Worm (Caenorhabditis elegans) whole organism, L4 larva: ENCODE data around the gene F28A10.13.
A peak's percentile ranks its signal among the peaks of the same experiment; 100 is the strongest.

Source experiments
- F10B5.3 ChIP-seq: sonication (generic microtip); optimal IDR thresholded peaks from 2 replicates; lab custom pipeline; 2016; ENCODE audit warnings: mild to moderate bottlenecking, missing genetic modification characterization, missing compliant biosample characterization
- aha-1 ChIP-seq: fragments of 150-350 bp; peaks from one replicate; lab custom pipeline; 2014; ENCODE audit warnings: missing biosample characterization, missing genetic modification characterization
- attf-4 ChIP-seq: sonication (generic microtip); optimal IDR thresholded peaks from 3 replicates; lab custom pipeline; 2017; ENCODE audit warnings: missing biosample characterization, missing genetic modification characterization
- ceh-20 ChIP-seq: fragments of 200-800 bp; sonication (Bioruptor generic); IDR thresholded peaks from 2 replicates; pipeline ENCODE4 v1.3.6; 2022; ENCODE audit warnings: missing genetic modification reagents, missing genetic modification characterization, missing compliant biosample characterization
- ctbp-1 ChIP-seq: fragments of 200-800 bp; sonication (Bioruptor generic); IDR thresholded peaks from 2 replicates; pipeline ENCODE4 v1.3.6; 2022; ENCODE audit warnings: missing genetic modification reagents, missing genetic modification characterization, missing compliant biosample characterization
- daf-16 ChIP-seq, 3 experiments: sonication (generic microtip); optimal IDR thresholded peaks; 2 replicates each; lab custom pipeline; 2016 to 2017; ENCODE audit warnings: missing genetic modification characterization in 3 of 3, missing genetic modification reagents in 3 of 3, mild to moderate bottlenecking in 2 of 3, missing compliant biosample characterization in 2 of 3, missing biosample characterization in 1 of 3, moderate library complexity in 1 of 3
- daf-8 ChIP-seq: fragments of 200-800 bp; sonication (Bioruptor generic); IDR thresholded peaks from 2 replicates; pipeline ENCODE4 v1.3.6; 2022; ENCODE audit warnings: missing genetic modification characterization, missing compliant biosample characterization
- dmd-6 ChIP-seq: fragments of 200-800 bp; sonication (Bioruptor generic); IDR thresholded peaks from 2 replicates; pipeline ENCODE4 v1.3.6; 2022; ENCODE audit warnings: missing genetic modification reagents, missing genetic modification characterization, missing compliant biosample characterization
- dpl-1 ChIP-seq: fragments of 150-350 bp; optimal IDR thresholded peaks from 2 replicates; lab custom pipeline; 2014; ENCODE audit warnings: missing biosample characterization, missing genetic modification reagents, missing genetic modification characterization
- duxl-1 ChIP-seq: sonication (generic microtip); optimal IDR thresholded peaks from 2 replicates; lab custom pipeline; 2016; ENCODE audit warnings: mild to moderate bottlenecking, missing genetic modification characterization, moderate library complexity, missing compliant biosample characterization; ENCODE audit not compliant: poor library complexity
- dve-1 ChIP-seq: sonication (generic microtip); optimal IDR thresholded peaks from 2 replicates; lab custom pipeline; 2017; ENCODE audit warnings: antibody characterized with exemption, mild to moderate bottlenecking, missing genetic modification characterization, missing compliant biosample characterization; ENCODE audit not compliant: insufficient read depth
- fkh-10 ChIP-seq: fragments of 150-350 bp; optimal IDR thresholded peaks from 2 replicates; lab custom pipeline; 2014; ENCODE audit warnings: missing biosample characterization, missing genetic modification reagents, missing genetic modification characterization
- hif-1 ChIP-seq, 2 experiments: sonication (generic microtip); optimal IDR thresholded peaks; 2 replicates each; lab custom pipeline; 2016 to 2017; ENCODE audit warnings: missing compliant biosample characterization in 2 of 2, missing genetic modification characterization in 2 of 2, missing genetic modification reagents in 2 of 2, missing genotype in 2 of 2, mild to moderate bottlenecking in 1 of 2
- hlh-11 ChIP-seq: fragments of 200-800 bp; sonication (Bioruptor generic); optimal IDR thresholded peaks from 2 replicates; lab custom pipeline; 2018; ENCODE audit warnings: mild to moderate bottlenecking, missing genetic modification characterization, missing compliant biosample characterization
- lin-1 ChIP-seq: fragments of 200-800 bp; sonication (Bioruptor generic); IDR thresholded peaks from 2 replicates; pipeline ENCODE4 v1.3.6; 2022; ENCODE audit warnings: missing genetic modification reagents, missing genetic modification characterization, missing compliant biosample characterization
- lin-13 ChIP-seq: fragments of 150-350 bp; optimal IDR thresholded peaks from 2 replicates; lab custom pipeline; 2014; ENCODE audit warnings: missing biosample characterization, missing genetic modification reagents, missing genetic modification characterization
- lin-15B ChIP-seq: fragments of 150-350 bp; sonication (generic microtip); optimal IDR thresholded peaks from 3 replicates; lab custom pipeline; 2014; ENCODE audit warnings: missing biosample characterization, missing genetic modification characterization
- lsy-2 ChIP-seq, 2 experiments: fragments of 150-350 bp in 1 of 2; sonication (generic microtip) in 1 of 2; optimal IDR thresholded peaks; 2 replicates each; lab custom pipeline; 2014 to 2017; ENCODE audit warnings: missing biosample characterization in 2 of 2, missing genetic modification characterization in 2 of 2
- mdl-1 ChIP-seq, 2 experiments: fragments of 150-350 bp in 1 of 2; sonication (generic microtip) in 1 of 2; optimal IDR thresholded peaks; 2 replicates each; lab custom pipeline; 2014 to 2017; ENCODE audit warnings: missing biosample characterization in 2 of 2, missing genetic modification characterization in 2 of 2
- mep-1 ChIP-seq: fragments of 150-350 bp; sonication (generic microtip); optimal IDR thresholded peaks from 3 replicates; lab custom pipeline; 2014; ENCODE audit warnings: missing biosample characterization, missing genetic modification characterization
- mes-2 ChIP-seq: sonication (generic microtip); optimal IDR thresholded peaks from 2 replicates; lab custom pipeline; 2016; ENCODE audit warnings: missing genotype, mild to moderate bottlenecking, missing genetic modification characterization, missing compliant biosample characterization; ENCODE audit not compliant: poor library complexity, severe bottlenecking
- mxl-2 ChIP-seq: fragments of 200-800 bp; sonication (Bioruptor generic); conservative IDR thresholded peaks from 2 replicates; pipeline ENCODE4 v1.3.6; 2022; ENCODE audit warnings: missing genetic modification reagents, missing genetic modification characterization, missing compliant biosample characterization
- mxl-3 ChIP-seq: fragments of 200-800 bp; sonication (Bioruptor generic); optimal IDR thresholded peaks from 2 replicates; lab custom pipeline; 2018; ENCODE audit warnings: mild to moderate bottlenecking, missing genetic modification characterization, missing compliant biosample characterization
- nhr-28 ChIP-seq: fragments of 150-350 bp; optimal IDR thresholded peaks from 2 replicates; lab custom pipeline; 2014; ENCODE audit warnings: missing biosample characterization, missing genetic modification characterization
- nhr-48 ChIP-seq: sonication (generic microtip); optimal IDR thresholded peaks from 2 replicates; lab custom pipeline; 2016; ENCODE audit warnings: mild to moderate bottlenecking, missing genetic modification characterization, missing compliant biosample characterization
- nhr-77 ChIP-seq: fragments of 150-350 bp; optimal IDR thresholded peaks from 2 replicates; lab custom pipeline; 2014; ENCODE audit warnings: missing biosample characterization, missing genetic modification characterization
- pha-4 ChIP-seq, 2 experiments: fragments of 150-350 bp in 1 of 2; fragments of 200-800 bp in 1 of 2; sonication (Bioruptor generic) in 1 of 2; IDR thresholded peaks in 1 of 2; optimal IDR thresholded peaks in 1 of 2; 2 replicates each; pipeline versions ENCODE4 v1.3.6 to Lab custom; 2014 to 2022; ENCODE audit warnings: missing genetic modification characterization in 2 of 2, missing genetic modification reagents in 2 of 2, missing biosample characterization in 1 of 2, missing compliant biosample characterization in 1 of 2
- php-3 ChIP-seq: fragments of 200-800 bp; sonication (Bioruptor generic); IDR thresholded peaks from 2 replicates; pipeline ENCODE4 v1.3.6; 2022; ENCODE audit warnings: missing genetic modification reagents, missing genetic modification characterization, missing compliant biosample characterization
- pqm-1 ChIP-seq: sonication (generic microtip); optimal IDR thresholded peaks from 2 replicates; lab custom pipeline; 2017; ENCODE audit warnings: missing biosample characterization, missing genetic modification characterization
- rbr-2 ChIP-seq: sonication (generic microtip); optimal IDR thresholded peaks from 2 replicates; lab custom pipeline; 2016; ENCODE audit warnings: missing genotype, missing genetic modification characterization, missing compliant biosample characterization
- saeg-2 ChIP-seq: fragments of 200-800 bp; sonication (Bioruptor generic); IDR thresholded peaks from 2 replicates; pipeline ENCODE4 v1.3.6; 2022; ENCODE audit warnings: missing genetic modification reagents, missing genetic modification characterization, missing compliant biosample characterization
- set-16 ChIP-seq: fragments of 200-800 bp; sonication (Bioruptor generic); IDR thresholded peaks from 2 replicates; pipeline ENCODE4 v1.3.6; 2022; ENCODE audit warnings: missing genetic modification reagents, missing genetic modification characterization, missing compliant biosample characterization
- skn-1 ChIP-seq: fragments of 150-350 bp; optimal IDR thresholded peaks from 2 replicates; lab custom pipeline; 2014; ENCODE audit warnings: missing biosample characterization, missing genetic modification characterization
- unc-62 ChIP-seq, 3 experiments: fragments of 150-350 bp in 1 of 3; sonication (generic microtip); optimal IDR thresholded peaks in 2 of 3; peaks in 1 of 3; 1 replicate in 1 of 3; 2 replicates in 2 of 3; lab custom pipeline; 2014 to 2017; ENCODE audit warnings: missing biosample characterization in 3 of 3, missing genetic modification characterization in 3 of 3, missing genetic modification reagents in 3 of 3, missing genotype in 1 of 3
- vab-7 ChIP-seq: fragments of 200-800 bp; sonication (Bioruptor generic); IDR thresholded peaks from 2 replicates; pipeline ENCODE4 v1.3.6; 2022; ENCODE audit warnings: missing genetic modification reagents, missing genetic modification characterization, missing compliant biosample characterization

The F28A10.13 gene

DNA sequence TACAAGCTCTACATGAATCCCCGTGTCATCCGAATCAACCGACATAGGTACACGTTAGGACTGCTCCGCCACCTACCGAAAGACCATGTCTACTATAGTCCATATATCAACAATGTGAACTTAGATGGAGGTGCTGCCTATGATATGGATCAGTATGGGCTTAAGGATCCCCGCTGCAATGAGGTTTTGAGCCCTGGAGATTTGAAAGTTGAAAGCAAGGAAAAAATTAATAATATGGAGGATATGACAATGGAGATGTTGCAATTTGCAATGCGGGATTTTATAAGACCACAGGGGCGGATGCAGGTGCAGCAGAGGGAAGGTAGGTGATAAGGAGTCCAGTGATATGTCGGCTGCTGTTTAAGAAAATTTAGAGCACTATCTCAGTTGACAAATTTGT lies 20.7 kb downstream of the F28A10.13 start:
- peak; percentile 68 for TF ChIP-seq aha-1
- peak in 1 of 2 experiments; percentile 84 for TF ChIP-seq unc-62 (GFP tag; optimal IDR thresholded peaks at IDR 0.05 in 1 of 2; lab: Kevin White, UChicago)
- no peak for TF ChIP-seq unc-62 (tag; optimal IDR thresholded peaks at IDR 0.05; lab: Kevin White, UChicago)
- no peak for TF ChIP-seq F10B5.3
- no peak for TF ChIP-seq duxl-1 (tag; lab: Kevin White, UChicago)
- no peak for TF ChIP-seq php-3
- TF ChIP-seq, all 104 proteins: peak for 2

- TF ChIP-seq lin-13 (peak; percentile 61), pha-4 (GFP tag; IDR thresholded peaks at IDR 0.05; lab: Robert Waterston, UW) (no peak), pha-4 (tag; optimal IDR thresholded peaks at IDR 0.05; lab: Kevin White, UChicago) (no peak), fkh-10 (GFP tag; lab: Kevin White, UChicago) (no peak), lsy-2 (tag; optimal IDR thresholded peaks at IDR 0.05; lab: Kevin White, UChicago) (peak in 1 of 2 experiments; percentile 69), aha-1 (peak; percentile 6), lin-1 (peak; percentile 24; the same call in 1 of the 2 replicates), duxl-1 (tag; lab: Kevin White, UChicago) (peak; percentile 28), daf-16 (GFP tag; optimal IDR thresholded peaks at IDR 0.05; lab: Kevin White, UChicago) (no peak), daf-16 (tag; optimal IDR thresholded peaks at IDR 0.05; lab: Kevin White, UChicago) (peak; percentile 13), dmd-6 (GFP tag; lab: Robert Waterston, UW) (peak; percentile 70), hif-1 (tag; optimal IDR thresholded peaks at IDR 0.05; lab: Kevin White, UChicago) (peak in 1 of 2 experiments; percentile 19), hlh-11 (tag; lab: Kevin White, UChicago) (peak; percentile 28), mxl-2 (GFP tag; lab: Robert Waterston, UW) (0 out of 2 replicates have a peak, but pooled peaks have one; percentile 8), mdl-1 (tag; optimal IDR thresholded peaks at IDR 0.05; lab: Kevin White, UChicago) (peak in 1 of 2 experiments; percentile 30), dve-1 (tag; lab: Kevin White, UChicago) (peak; percentile 43), pqm-1 (tag; lab: Kevin White, UChicago) (peak; percentile 37), attf-4 (tag; lab: Kevin White, UChicago) (no peak), skn-1 (tag; lab: Kevin White, UChicago) (no peak), vab-7 (GFP tag; lab: Robert Waterston, UW) (0 out of 2 replicates have a peak, but pooled peaks have one; percentile 5), ctbp-1 (GFP tag; lab: Robert Waterston, UW) (peak; percentile 53; the same call in 1 of the 2 replicates), mes-2 (tag; lab: Kevin White, UChicago) (peak; percentile 48), mep-1 (peak; percentile 60), dpl-1 (GFP tag; lab: Kevin White, UChicago) (peak; percentile 57), php-3 (no peak), nhr-48 (peak; percentile 16), rbr-2 (tag; lab: Kevin White, UChicago) (peak; percentile 50), nhr-77 (peak; percentile 21), ceh-20 (GFP tag; lab: Robert Waterston, UW) (no peak), mxl-3 (GFP tag; lab: Kevin White, UChicago) (peak; percentile 60), nhr-28 (tag; lab: Kevin White, UChicago) (peak; percentile 12), lin-15B (tag; lab: Kevin White, UChicago) (no peak), unc-62 (GFP tag; optimal IDR thresholded peaks at IDR 0.05 in 1 of 2; lab: Kevin White, UChicago) (peak in 1 of 2 experiments; percentile 82), unc-62 (tag; optimal IDR thresholded peaks at IDR 0.05; lab: Kevin White, UChicago) (no peak)
Observed at ce11 chrII:872993-873787, 24.6 kb downstream of the F28A10.13 start, which contains the start of gene alg-2. Gene alg-2, plus strand, starts transcription at chrII:873212.

ce11 chrII:875739-876138 lies 27.1 kb downstream of the F28A10.13 start:
- no peak for TF ChIP-seq daf-8
- no peak for TF ChIP-seq dmd-6 (GFP tag; lab: Robert Waterston, UW)
- 0 out of 2 replicates have a peak, but pooled peaks have one; percentile 6 for TF ChIP-seq saeg-2 (GFP tag; lab: Robert Waterston, UW)
- peak; percentile 80 for TF ChIP-seq set-16 (GFP tag; lab: Robert Waterston, UW)
